Fruit fly (Drosophila melanogaster) whole organism, embryonic: Measurements from ENCODE around the gene SPH93.

Experiments used
- Adf1 ChIP-seq: fragments of 200-800 bp; sonication (Bioruptor generic); IDR thresholded peaks from 2 replicates; pipeline ENCODE4 v1.3.6; 2022; ENCODE audit warnings: missing biosample characterization, missing genetic modification characterization
- Awh ChIP-seq: fragments of 200-800 bp; sonication (Bioruptor generic); IDR thresholded peaks from 2 replicates; pipeline ENCODE4, ENCODE4 v1.3.6; 2022; ENCODE audit warnings: missing biosample characterization, missing genetic modification characterization
- B-H2 ChIP-seq: fragments of 200-800 bp; sonication (Bioruptor generic); optimal IDR thresholded peaks from 2 replicates; lab custom pipeline; 2018; ENCODE audit warnings: missing biosample characterization, mild to moderate bottlenecking, missing genetic modification characterization
- CG11504 ChIP-seq: fragments of 200-800 bp; sonication (Bioruptor generic); optimal IDR thresholded peaks from 3 replicates; lab custom pipeline; 2019; ENCODE audit warnings: missing biosample characterization, mild to moderate bottlenecking, missing genetic modification characterization, moderate library complexity
- CG11695 ChIP-seq: fragments of 200-800 bp; sonication (Bioruptor generic); IDR thresholded peaks from 3 replicates; pipeline ENCODE4 v1.3.6; 2022; ENCODE audit warnings: missing biosample characterization, missing genetic modification characterization
- CG11723 ChIP-seq: fragments of 200-800 bp; sonication (Bioruptor generic); optimal IDR thresholded peaks from 2 replicates; lab custom pipeline; 2017; ENCODE audit warnings: missing biosample characterization, mild to moderate bottlenecking, missing genetic modification characterization
- CG15514 ChIP-seq: fragments of 200-800 bp; sonication (Bioruptor generic); optimal IDR thresholded peaks from 3 replicates; lab custom pipeline; 2017; ENCODE audit warnings: missing biosample characterization, missing genetic modification characterization, mild to moderate bottlenecking, moderate library complexity, missing genetic modification reagents
- CG1603 ChIP-seq: fragments of 200-800 bp; sonication (Bioruptor generic); optimal IDR thresholded peaks from 2 replicates; lab custom pipeline; 2019; ENCODE audit warnings: missing biosample characterization, mild to moderate bottlenecking, missing genetic modification characterization, moderate library complexity
- CG17186 ChIP-seq: fragments of 200-800 bp; sonication (Bioruptor generic); optimal IDR thresholded peaks from 3 replicates; lab custom pipeline; 2017; ENCODE audit warnings: missing biosample characterization, missing genetic modification reagents, missing genetic modification characterization
- CG17385 ChIP-seq: fragments of 200-800 bp; sonication (Bioruptor generic); optimal IDR thresholded peaks from 3 replicates; lab custom pipeline; 2018; ENCODE audit warnings: missing biosample characterization, mild to moderate bottlenecking, missing genetic modification characterization
- CG18262 ChIP-seq: fragments of 200-800 bp; optimal IDR thresholded peaks from 3 replicates; lab custom pipeline; 2019; ENCODE audit warnings: missing biosample characterization, mild to moderate bottlenecking, missing genetic modification characterization, moderate library complexity
- CG18619 ChIP-seq: fragments of 200-800 bp; sonication (Bioruptor generic); optimal IDR thresholded peaks from 3 replicates; lab custom pipeline; 2017; ENCODE audit warnings: missing biosample characterization, mild to moderate bottlenecking, missing genetic modification characterization
- CG2129 ChIP-seq: fragments of 200-800 bp; sonication (Bioruptor generic); IDR thresholded peaks from 2 replicates; pipeline ENCODE4 v1.3.6; 2022; ENCODE audit warnings: missing biosample characterization, missing genetic modification characterization; ENCODE audit not compliant: partially characterized antibody
- CG3726 ChIP-seq: fragments of 200-800 bp; sonication (Bioruptor generic); IDR thresholded peaks from 3 replicates; pipeline ENCODE4, ENCODE4 v1.3.6; 2022; ENCODE audit warnings: missing biosample characterization, missing genetic modification characterization
- CG4820 ChIP-seq: fragments of 200-800 bp; sonication (Bioruptor generic); optimal IDR thresholded peaks from 3 replicates; lab custom pipeline; 2016; ENCODE audit warnings: missing biosample characterization, missing genetic modification characterization
- CG7556 ChIP-seq: fragments of 200-800 bp; sonication (Bioruptor generic); optimal IDR thresholded peaks from 2 replicates; lab custom pipeline; 2017; ENCODE audit warnings: missing biosample characterization, mild to moderate bottlenecking, missing genetic modification characterization
- CkIIα-i1 ChIP-seq: fragments of 200-800 bp; sonication (Bioruptor generic); IDR thresholded peaks from 2 replicates; pipeline ENCODE4 v1.3.6; 2022; ENCODE audit warnings: missing biosample characterization, missing genetic modification characterization
- D ChIP-seq, 2 experiments: fragments of 200-800 bp in 1 of 2; fragments of >200 bp in 1 of 2; sonication (Bioruptor generic) in 1 of 2; optimal IDR thresholded peaks; 2 replicates in 1 of 2; 3 replicates in 1 of 2; lab custom pipeline; 2017; ENCODE audit warnings: mild to moderate bottlenecking in 1 of 2, missing biosample characterization in 1 of 2, missing genetic modification characterization in 1 of 2, missing genetic modification reagents in 1 of 2
- Dip2 ChIP-seq: fragments of 200-800 bp; sonication (Bioruptor generic); IDR thresholded peaks from 2 replicates; pipeline ENCODE4 v1.3.6; 2022; ENCODE audit warnings: missing biosample characterization, missing genetic modification characterization
- Ets97D ChIP-seq: fragments of 200-800 bp; sonication (Bioruptor generic); optimal IDR thresholded peaks from 3 replicates; lab custom pipeline; 2016; ENCODE audit warnings: missing biosample characterization, missing genetic modification characterization
- Gug ChIP-seq: fragments of 200-800 bp; sonication (Bioruptor generic); IDR thresholded peaks from 4 replicates; pipeline ENCODE4 v1.3.6; 2022; ENCODE audit warnings: missing biosample characterization, missing genetic modification characterization
- H2.0 ChIP-seq: fragments of 200-800 bp; sonication (Bioruptor generic); IDR thresholded peaks from 2 replicates; pipeline ENCODE4 v1.3.6; 2022; ENCODE audit warnings: missing biosample characterization, missing genetic modification characterization
- Hsf ChIP-seq: fragments of 200-800 bp; sonication (Bioruptor generic); optimal IDR thresholded peaks from 3 replicates; lab custom pipeline; 2016; ENCODE audit warnings: missing biosample characterization, missing genetic modification characterization
- Jarid2 ChIP-seq: fragments of 200-800 bp; sonication (Bioruptor generic); optimal IDR thresholded peaks from 3 replicates; lab custom pipeline; 2017; ENCODE audit warnings: mild to moderate bottlenecking, missing biosample characterization, missing genetic modification reagents, missing genetic modification characterization
- MBD-R2 ChIP-seq: fragments of 200-800 bp; sonication (Bioruptor generic); IDR thresholded peaks from 2 replicates; pipeline ENCODE4 v1.3.6; 2022; ENCODE audit warnings: missing biosample characterization, missing genetic modification characterization
- NFAT ChIP-seq: fragments of 200-800 bp; sonication (Bioruptor generic); IDR thresholded peaks from 2 replicates; pipeline ENCODE4 v1.3.6; 2022; ENCODE audit warnings: missing biosample characterization, missing genetic modification characterization
- Nf-YA ChIP-seq: fragments of 200-800 bp; sonication (Bioruptor generic); IDR thresholded peaks from 2 replicates; pipeline ENCODE4 v1.3.6; 2022; ENCODE audit warnings: missing biosample characterization, missing genetic modification characterization
- Sry-β ChIP-seq: fragments of 200-800 bp; sonication (Bioruptor generic); optimal IDR thresholded peaks from 2 replicates; lab custom pipeline; 2018; ENCODE audit warnings: missing biosample characterization, mild to moderate bottlenecking, missing genetic modification characterization, moderate library complexity
- Ssrp ChIP-seq: fragments of 200-800 bp; sonication (Bioruptor generic); optimal IDR thresholded peaks from 2 replicates; lab custom pipeline; 2018; ENCODE audit warnings: missing biosample characterization, mild to moderate bottlenecking, missing genetic modification characterization, moderate library complexity
- Trl ChIP-seq, 3 experiments: fragments of >200 bp in 2 of 3; fragments of 200-800 bp in 1 of 3; sonication (Bioruptor generic) in 1 of 3; optimal IDR thresholded peaks; 2 replicates in 1 of 3; 3 replicates in 2 of 3; lab custom pipeline; 2016 to 2017; ENCODE audit warnings: missing biosample characterization in 1 of 3, missing genetic modification characterization in 1 of 3
- ab ChIP-seq: fragments of 200-800 bp; sonication (Bioruptor generic); optimal IDR thresholded peaks from 2 replicates; lab custom pipeline; 2016; ENCODE audit warnings: missing biosample characterization, missing genetic modification characterization
- ara ChIP-seq: fragments of 200-800 bp; sonication (Bioruptor generic); IDR thresholded peaks from 2 replicates; pipeline ENCODE4 v1.3.6; 2022; ENCODE audit warnings: missing biosample characterization, missing genetic modification characterization
- ash1 ChIP-seq: fragments of 200-800 bp; sonication (Bioruptor generic); optimal IDR thresholded peaks from 2 replicates; lab custom pipeline; 2018; ENCODE audit warnings: missing biosample characterization, mild to moderate bottlenecking, missing genetic modification characterization
- btn ChIP-seq: fragments of 200-800 bp; sonication (Bioruptor generic); optimal IDR thresholded peaks from 2 replicates; lab custom pipeline; 2016; ENCODE audit warnings: missing biosample characterization, missing genetic modification characterization
- cato ChIP-seq: fragments of 200-800 bp; sonication (Bioruptor generic); optimal IDR thresholded peaks from 2 replicates; lab custom pipeline; 2016; ENCODE audit warnings: missing biosample characterization, missing genetic modification characterization, borderline replicate concordance
- caup ChIP-seq: fragments of 200-800 bp; sonication (Bioruptor generic); optimal IDR thresholded peaks from 3 replicates; lab custom pipeline; 2017; ENCODE audit warnings: missing biosample characterization, mild to moderate bottlenecking, missing genetic modification characterization, moderate library complexity; ENCODE audit not compliant: severe bottlenecking
- corto ChIP-seq: fragments of 200-800 bp; sonication (Bioruptor generic); optimal IDR thresholded peaks from 2 replicates; lab custom pipeline; 2016; ENCODE audit warnings: missing biosample characterization, mild to moderate bottlenecking, missing genetic modification characterization, moderate library complexity
- dati ChIP-seq: fragments of 200-800 bp; sonication (Bioruptor generic); IDR thresholded peaks from 2 replicates; pipeline ENCODE4 v1.3.6; 2022; ENCODE audit warnings: missing biosample characterization, missing genetic modification characterization
- dysf ChIP-seq: fragments of 200-800 bp; sonication (Bioruptor generic); IDR thresholded peaks from 3 replicates; pipeline ENCODE4 v1.3.6; 2022; ENCODE audit warnings: missing biosample characterization, missing genetic modification characterization
- fd102C ChIP-seq: fragments of 200-800 bp; sonication (Bioruptor generic); optimal IDR thresholded peaks from 2 replicates; lab custom pipeline; 2018; ENCODE audit warnings: missing biosample characterization, mild to moderate bottlenecking, missing genetic modification characterization, moderate library complexity
- gem ChIP-seq: fragments of 200-800 bp; sonication (Bioruptor generic); optimal IDR thresholded peaks from 2 replicates; lab custom pipeline; 2019; ENCODE audit warnings: missing biosample characterization, mild to moderate bottlenecking, missing genetic modification characterization, moderate library complexity
- h ChIP-seq: fragments of >200 bp; optimal IDR thresholded peaks from 2 replicates; lab custom pipeline; 2017
- hth ChIP-seq: fragments of >200 bp; optimal IDR thresholded peaks from 2 replicates; lab custom pipeline; 2017; ENCODE audit warnings: inconsistent platforms
- pum ChIP-seq: fragments of 200-800 bp; sonication (Bioruptor generic); optimal IDR thresholded peaks from 2 replicates; lab custom pipeline; 2016; ENCODE audit warnings: missing biosample characterization, missing genetic modification characterization
- sima ChIP-seq: fragments of 200-800 bp; sonication (Bioruptor generic); optimal IDR thresholded peaks from 2 replicates; lab custom pipeline; 2016; ENCODE audit warnings: missing biosample characterization, missing genetic modification characterization
- stc ChIP-seq: fragments of 200-800 bp; sonication (Bioruptor generic); IDR thresholded peaks from 2 replicates; pipeline ENCODE4 v1.3.6; 2022; ENCODE audit warnings: missing biosample characterization, missing genetic modification characterization
- sug ChIP-seq: fragments of 200-800 bp; optimal IDR thresholded peaks from 2 replicates; lab custom pipeline; 2019; ENCODE audit warnings: missing biosample characterization, mild to moderate bottlenecking, missing genetic modification characterization, moderate library complexity
- tup ChIP-seq: fragments of 200-800 bp; sonication (Bioruptor generic); optimal IDR thresholded peaks from 2 replicates; lab custom pipeline; 2016; ENCODE audit warnings: missing biosample characterization, mild to moderate bottlenecking, missing genetic modification characterization, moderate library complexity

SPH93 gene

dm6 chr2L:17472582-17473524 lies 17.1 kb upstream of the SPH93 start, which contains the start of gene BicD (continued):
- TF ChIP-seq CG11723 (GFP tag; lab: Kevin White, UChicago) (no peak), sug (tag; lab: Kevin White, UChicago) (peak; percentile 30), CG15514 (GFP tag; lab: Kevin White, UChicago) (peak; percentile 74), h (lab: Kevin White, UChicago) (no peak), gem (no peak), CG17385 (GFP tag; lab: Kevin White, UChicago) (peak; percentile 29), Awh (GFP tag; lab: Robert Waterston, UW) (no peak), CG18619 (GFP tag; lab: Kevin White, UChicago) (no peak), B-H2 (GFP tag; lab: Kevin White, UChicago) (no peak), CG11695 (GFP tag; lab: Robert Waterston, UW) (0 out of 3 replicates have a peak, but pooled peaks have one; percentile 15), NFAT (GFP tag; lab: Robert Waterston, UW) (no peak), Ssrp (tag; lab: Kevin White, UChicago) (no peak), CG3726 (GFP tag; lab: Robert Waterston, UW) (no peak), Gug (GFP tag; lab: Robert Waterston, UW) (no peak), pum (GFP tag; lab: Kevin White, UChicago) (no peak), CG1603 (tag; lab: Kevin White, UChicago) (peak; percentile 35), Sry-β (GFP tag; lab: Kevin White, UChicago) (no peak), CG2129 (no peak), Dip2 (GFP tag; lab: Robert Waterston, UW) (no peak), Ets97D (GFP tag; lab: Kevin White, UChicago) (peak; percentile 32), H2.0 (GFP tag; lab: Robert Waterston, UW) (no peak), stc (GFP tag; lab: Robert Waterston, UW) (no peak), btn (GFP tag; lab: Kevin White, UChicago) (no peak), CG7556 (GFP tag; lab: Kevin White, UChicago) (no peak), fd102C (GFP tag; lab: Kevin White, UChicago) (no peak), MBD-R2 (peak; percentile 52), dati (GFP tag; lab: Robert Waterston, UW) (no peak), CG17186 (peak; percentile 77), cato (no peak), ash1 (GFP tag; lab: Kevin White, UChicago) (no peak), dysf (GFP tag; lab: Robert Waterston, UW) (0 out of 3 replicates have a peak, but pooled peaks have one; percentile 6), CG4820 (GFP tag; lab: Kevin White, UChicago) (no peak), Hsf (GFP tag; lab: Kevin White, UChicago) (no peak), sima (GFP tag; lab: Kevin White, UChicago) (no peak), D (optimal IDR thresholded peaks at IDR 0.05; lab: Kevin White, UChicago) (peak; percentile 46), D (GFP tag; optimal IDR thresholded peaks at IDR 0.05; lab: Kevin White, UChicago) (no peak), Adf1 (GFP tag; lab: Robert Waterston, UW) (no peak; the same call in 1 of the 2 replicates), ara (no peak), Trl (optimal IDR thresholded peaks at IDR 0.05; lab: Kevin White, UChicago) (peak in 1 of 2 experiments; percentile 17), Trl (GFP tag; optimal IDR thresholded peaks at IDR 0.05; lab: Kevin White, UChicago) (no peak), CG18262 (tag; lab: Kevin White, UChicago) (peak; percentile 11), CG11504 (tag; lab: Kevin White, UChicago) (no peak), Jarid2 (GFP tag; lab: Kevin White, UChicago) (peak; percentile 65), ab (GFP tag; lab: Kevin White, UChicago) (no peak), hth (lab: Kevin White, UChicago) (no peak), Nf-YA (GFP tag; lab: Robert Waterston, UW) (no peak), caup (GFP tag; lab: Kevin White, UChicago) (peak; percentile 1), CkIIα-i1 (GFP tag; lab: Robert Waterston, UW) (no peak), tup (GFP tag; lab: Kevin White, UChicago) (no peak), corto (GFP tag; lab: Kevin White, UChicago) (no peak)
